Fruit fly (Drosophila melanogaster): Measurements from ENCODE around the gene CG3156.

Gene CG3156

DNA sequence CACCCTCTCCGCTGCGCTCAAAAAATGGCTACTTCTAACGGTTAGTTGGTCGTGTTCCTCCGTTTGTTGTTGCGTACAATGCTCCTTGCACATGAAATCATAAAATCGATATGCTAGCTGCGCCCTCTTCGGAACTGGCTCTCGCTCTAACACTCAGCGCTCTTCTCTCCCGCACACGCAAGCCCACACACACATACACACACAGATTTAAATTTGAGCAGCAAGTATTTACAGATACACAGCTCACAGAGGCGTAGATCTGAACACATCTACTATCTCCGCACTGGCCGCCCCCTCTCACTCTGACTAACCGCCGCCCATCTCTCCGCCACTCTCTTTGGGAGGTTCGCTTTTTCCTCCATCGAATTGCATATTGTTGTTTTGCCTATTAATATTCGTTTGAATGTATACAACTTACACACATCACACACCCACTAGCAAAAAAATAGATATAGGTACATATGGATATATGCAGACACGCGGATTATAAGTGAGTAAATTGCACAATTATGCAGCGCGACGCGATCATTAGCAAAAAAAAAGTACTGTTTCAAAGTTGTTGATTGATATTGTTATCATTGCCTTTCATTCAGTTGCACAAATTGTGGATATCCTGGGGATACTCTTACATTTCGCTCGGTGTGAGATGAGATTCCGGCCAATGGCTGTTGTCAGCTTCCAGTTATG is 34.8 kb downstream of the CG3156 start (continued):
- peak; percentile 62 for TF ChIP-seq dati (GFP tag; IDR thresholded peaks at IDR 0.05)
- TF ChIP-seq Sox102F (GFP tag; optimal IDR thresholded peaks at IDR 0.05): peak; percentile 68
- no peak for TF ChIP-seq CG17361 (GFP tag; IDR thresholded peaks at IDR 0.05)
- peak; percentile 64 for TF ChIP-seq CG16815 (GFP tag; optimal IDR thresholded peaks at IDR 0.05)
- peak; percentile 46 for TF ChIP-seq CG33557 (GFP tag; optimal IDR thresholded peaks at IDR 0.05)
- peak; percentile 87 for TF ChIP-seq Meics (GFP tag; optimal IDR thresholded peaks at IDR 0.05)
- peak; percentile 66 for TF ChIP-seq kay (GFP tag; optimal IDR thresholded peaks at IDR 0.05)
- peak; percentile 79 for TF ChIP-seq CrebB (tag; optimal IDR thresholded peaks at IDR 0.05)
- TF ChIP-seq CG7928 (GFP tag; optimal IDR thresholded peaks at IDR 0.05): no peak
- TF ChIP-seq CG12299 (tag; optimal IDR thresholded peaks at IDR 0.05): peak; percentile 73
- peak; percentile 32 for TF ChIP-seq Vsx1 (GFP tag; optimal IDR thresholded peaks at IDR 0.05)
- TF ChIP-seq z (GFP tag; IDR thresholded peaks at IDR 0.05): peak; percentile 59; the same call in 2 of the 3 replicates
- peak; percentile 88 for TF ChIP-seq caup (GFP tag; optimal IDR thresholded peaks at IDR 0.05; ENCODE audit: severe bottlenecking)
- no peak for TF ChIP-seq h (optimal IDR thresholded peaks at IDR 0.05)
- TF ChIP-seq CG9609 (GFP tag; optimal IDR thresholded peaks at IDR 0.05): peak; percentile 85
- TF ChIP-seq croc (GFP tag; conservative IDR thresholded peaks at IDR 0.05): peak; percentile 35; the same call in 1 of the 3 replicates
- TF ChIP-seq CG12659 (GFP tag; optimal IDR thresholded peaks at IDR 0.05): peak; percentile 80
- peak; percentile 53 for TF ChIP-seq kah (GFP tag; optimal IDR thresholded peaks at IDR 0.05)
- no peak for TF ChIP-seq CkIIα-i1 (GFP tag; IDR thresholded peaks at IDR 0.05)
- TF ChIP-seq CG8089 (GFP tag; optimal IDR thresholded peaks at IDR 0.05): peak; percentile 53
- no peak for TF ChIP-seq Max (GFP tag; optimal IDR thresholded peaks at IDR 0.05)
- TF ChIP-seq CG8290 (GFP tag; optimal IDR thresholded peaks at IDR 0.05): peak; percentile 43
- peak; percentile 1 to 99 for TF ChIP-seq CG8290 (tag; optimal IDR thresholded peaks at IDR 0.05)
- peak; percentile 75 for TF ChIP-seq Aef1 (GFP tag; IDR thresholded peaks at IDR 0.05)
- peak; percentile 80 for TF ChIP-seq grau (tag; optimal IDR thresholded peaks at IDR 0.05)
- TF ChIP-seq CoRest (tag; optimal IDR thresholded peaks at IDR 0.05): peak; percentile 52
- no peak for TF ChIP-seq eve (GFP tag; optimal IDR thresholded peaks at IDR 0.05)
- peak; percentile 70 for TF ChIP-seq luna (GFP tag; optimal IDR thresholded peaks at IDR 0.05)
- peak; percentile 72 for TF ChIP-seq CG16863 (GFP tag; optimal IDR thresholded peaks at IDR 0.05)
- no peak for TF ChIP-seq CG14710 (tag; optimal IDR thresholded peaks at IDR 0.05)
- TF ChIP-seq da (GFP tag; optimal IDR thresholded peaks at IDR 0.05): peak; percentile 4
- peak; percentile 29 for TF ChIP-seq Hmx (GFP tag; optimal IDR thresholded peaks at IDR 0.05)
- no peak for TF ChIP-seq CG9437 (GFP tag; optimal IDR thresholded peaks at IDR 0.05)
- no peak for TF ChIP-seq zen (tag; optimal IDR thresholded peaks at IDR 0.05)
- peak; percentile 44 for TF ChIP-seq Six4 (GFP tag; optimal IDR thresholded peaks at IDR 0.05)
- TF ChIP-seq ham (GFP tag; IDR thresholded peaks at IDR 0.05): peak; percentile 61; the same call in 1 of the 2 replicates
- TF ChIP-seq Gug (GFP tag; IDR thresholded peaks at IDR 0.05): peak; percentile 96
- TF ChIP-seq CG11695 (GFP tag; IDR thresholded peaks at IDR 0.05): peak; percentile 42; the same call in 1 of the 3 replicates
- no peak for TF ChIP-seq lov (optimal IDR thresholded peaks at IDR 0.05)
- 0 out of 3 replicates have a peak, but pooled peaks have one; percentile 62 for TF ChIP-seq lov (GFP tag; IDR thresholded peaks at IDR 0.05)
- TF ChIP-seq CG32767 (GFP tag; IDR thresholded peaks at IDR 0.05): peak; percentile 92
- TF ChIP-seq fd102C (GFP tag; optimal IDR thresholded peaks at IDR 0.05): no peak
- TF ChIP-seq ranshi (GFP tag; IDR thresholded peaks at IDR 0.05): peak; percentile 86
- peak; percentile 70 for TF ChIP-seq CG4730 (GFP tag; IDR thresholded peaks at IDR 0.05)
- peak; percentile 77 for TF ChIP-seq CG12219 (GFP tag; optimal IDR thresholded peaks at IDR 0.05)
- peak; percentile 84 for TF ChIP-seq sug (tag; optimal IDR thresholded peaks at IDR 0.05)
- TF ChIP-seq Fer2 (tag; optimal IDR thresholded peaks at IDR 0.05): peak; percentile 72
- no peak for TF ChIP-seq CG2129 (GFP tag; IDR thresholded peaks at IDR 0.05; ENCODE audit: partially characterized antibody)
- TF ChIP-seq CG15073 (GFP tag; optimal IDR thresholded peaks at IDR 0.05): no peak
- TF ChIP-seq chm (GFP tag; IDR thresholded peaks at IDR 0.05): peak; percentile 92
- peak; percentile 84 for TF ChIP-seq NC2β (GFP tag; optimal IDR thresholded peaks at IDR 0.05)

Data from whole organism, embryonic.